Fruit fly (Drosophila melanogaster) whole organism, embryonic: ENCODE data around the gene Cyp6d4.
A peak's percentile ranks its signal among the peaks of the same experiment; 100 is the strongest.

Experiments used
- Asciz ChIP-seq: fragments of 200-800 bp; sonication (Bioruptor generic); optimal IDR thresholded peaks from 2 replicates; lab custom pipeline; 2017; ENCODE audit warnings: missing biosample characterization, mild to moderate bottlenecking, missing genetic modification characterization, missing genetic modification reagents
- B-H2 ChIP-seq: fragments of 200-800 bp; sonication (Bioruptor generic); optimal IDR thresholded peaks from 2 replicates; lab custom pipeline; 2018; ENCODE audit warnings: missing biosample characterization, mild to moderate bottlenecking, missing genetic modification characterization
- CG1024 ChIP-seq: fragments of 200-800 bp; sonication (Bioruptor generic); IDR thresholded peaks from 2 replicates; pipeline ENCODE4 v1.3.6; 2022; ENCODE audit warnings: missing biosample characterization, missing genetic modification characterization
- CG10959 ChIP-seq: fragments of 200-800 bp; sonication (Bioruptor generic); IDR thresholded peaks from 2 replicates; pipeline ENCODE4 v1.3.6; 2022; ENCODE audit warnings: missing biosample characterization, missing genetic modification characterization
- CG12104 ChIP-seq: fragments of 200-800 bp; sonication (Bioruptor generic); optimal IDR thresholded peaks from 3 replicates; lab custom pipeline; 2016; ENCODE audit warnings: missing biosample characterization, missing genetic modification characterization
- CG12236 ChIP-seq: fragments of 200-800 bp; sonication (Bioruptor generic); optimal IDR thresholded peaks from 2 replicates; lab custom pipeline; 2016; ENCODE audit warnings: missing biosample characterization, missing genetic modification characterization
- CG14860 ChIP-seq: fragments of 200-800 bp; sonication (Bioruptor generic); IDR thresholded peaks from 3 replicates; pipeline ENCODE4 v1.3.6; 2022; ENCODE audit warnings: missing biosample characterization, missing genetic modification characterization; ENCODE audit not compliant: partially characterized antibody
- CG16779 ChIP-seq: fragments of 200-800 bp; sonication (Bioruptor generic); IDR thresholded peaks from 2 replicates; pipeline ENCODE4 v1.3.6; 2022; ENCODE audit warnings: missing biosample characterization, missing genetic modification characterization
- CG16863 ChIP-seq: fragments of 200-800 bp; sonication (Bioruptor generic); optimal IDR thresholded peaks from 3 replicates; lab custom pipeline; 2016; ENCODE audit warnings: missing biosample characterization, missing genetic modification characterization
- CG2712 ChIP-seq: fragments of 200-800 bp; optimal IDR thresholded peaks from 3 replicates; lab custom pipeline; 2019; ENCODE audit warnings: missing biosample characterization, mild to moderate bottlenecking, missing genetic modification characterization, moderate library complexity
- CG31388 ChIP-seq: fragments of 200-800 bp; sonication (Bioruptor generic); optimal IDR thresholded peaks from 2 replicates; lab custom pipeline; 2016; ENCODE audit warnings: missing biosample characterization, missing genetic modification characterization
- CG3838 ChIP-seq: fragments of 200-800 bp; sonication (Bioruptor generic); optimal IDR thresholded peaks from 3 replicates; lab custom pipeline; 2016; ENCODE audit warnings: missing biosample characterization, missing genetic modification characterization
- CG3847 ChIP-seq: fragments of 200-800 bp; sonication (Bioruptor generic); IDR thresholded peaks from 2 replicates; pipeline ENCODE4 v1.3.6; 2022; ENCODE audit warnings: missing biosample characterization, missing genetic modification characterization
- CG5245 ChIP-seq: fragments of 200-800 bp; sonication (Bioruptor generic); optimal IDR thresholded peaks from 3 replicates; lab custom pipeline; 2016; ENCODE audit warnings: missing biosample characterization, missing genetic modification characterization
- CG6854 ChIP-seq: fragments of 200-800 bp; sonication (Bioruptor generic); optimal IDR thresholded peaks from 3 replicates; lab custom pipeline; 2017; ENCODE audit warnings: missing biosample characterization, mild to moderate bottlenecking, missing genetic modification characterization
- CG7839 ChIP-seq: fragments of 200-800 bp; sonication (Bioruptor generic); optimal IDR thresholded peaks from 3 replicates; lab custom pipeline; 2018; ENCODE audit warnings: missing biosample characterization, mild to moderate bottlenecking, missing genetic modification characterization, moderate library complexity
- CG9797 ChIP-seq: fragments of 200-800 bp; sonication (Bioruptor generic); optimal IDR thresholded peaks from 3 replicates; lab custom pipeline; 2018; ENCODE audit warnings: missing biosample characterization, mild to moderate bottlenecking, missing genetic modification characterization
- Camta ChIP-seq: fragments of 200-800 bp; sonication (Bioruptor generic); optimal IDR thresholded peaks from 2 replicates; lab custom pipeline; 2016; ENCODE audit warnings: missing biosample characterization, missing genetic modification characterization
- Dfd ChIP-seq, 2 experiments: fragments of >200 bp; optimal IDR thresholded peaks; 2 replicates each; lab custom pipeline; 2017; ENCODE audit warnings: missing biosample characterization in 2 of 2, missing genetic modification characterization in 2 of 2
- Dp ChIP-seq: fragments of 200-800 bp; sonication (Bioruptor generic); optimal IDR thresholded peaks from 2 replicates; lab custom pipeline; 2018; ENCODE audit warnings: missing biosample characterization, mild to moderate bottlenecking, missing genetic modification characterization, moderate library complexity
- Eip74EF ChIP-seq, 2 experiments: fragments of 200-800 bp in 1 of 2; fragments of >200 bp in 1 of 2; sonication (Bioruptor generic) in 1 of 2; optimal IDR thresholded peaks; 2 replicates each; lab custom pipeline; 2017 to 2019; ENCODE audit warnings: missing biosample characterization in 2 of 2, missing genetic modification characterization in 2 of 2, mild to moderate bottlenecking in 1 of 2, moderate library complexity in 1 of 2
- Gug ChIP-seq: fragments of 200-800 bp; sonication (Bioruptor generic); IDR thresholded peaks from 4 replicates; pipeline ENCODE4 v1.3.6; 2022; ENCODE audit warnings: missing biosample characterization, missing genetic modification characterization
- H2.0 ChIP-seq: fragments of 200-800 bp; sonication (Bioruptor generic); IDR thresholded peaks from 2 replicates; pipeline ENCODE4 v1.3.6; 2022; ENCODE audit warnings: missing biosample characterization, missing genetic modification characterization
- Hey ChIP-seq: fragments of 200-800 bp; sonication (Bioruptor generic); optimal IDR thresholded peaks from 3 replicates; lab custom pipeline; 2018; ENCODE audit warnings: missing biosample characterization, mild to moderate bottlenecking, missing genetic modification characterization
- Hmr ChIP-seq: fragments of 200-800 bp; sonication (Bioruptor generic); optimal IDR thresholded peaks from 3 replicates; lab custom pipeline; 2017; ENCODE audit warnings: mild to moderate bottlenecking, missing biosample characterization, missing genetic modification reagents, missing genetic modification characterization
- Hr51 ChIP-seq, 2 experiments: fragments of 200-800 bp; sonication (Bioruptor generic); optimal IDR thresholded peaks; 2 replicates in 1 of 2; 3 replicates in 1 of 2; lab custom pipeline; 2016 to 2018; ENCODE audit warnings: missing biosample characterization in 2 of 2, missing genetic modification characterization in 2 of 2, mild to moderate bottlenecking in 1 of 2, moderate library complexity in 1 of 2
- MESR4 ChIP-seq: fragments of 200-800 bp; sonication (Bioruptor generic); optimal IDR thresholded peaks from 2 replicates; lab custom pipeline; 2018; ENCODE audit warnings: missing biosample characterization, mild to moderate bottlenecking, missing genetic modification characterization, moderate library complexity
- Med ChIP-seq: fragments of 200-800 bp; sonication (Bioruptor generic); peaks from one replicate; lab custom pipeline; 2016; ENCODE audit warnings: missing biosample characterization, missing genetic modification characterization, mild to moderate bottlenecking, inconsistent platforms, moderate library complexity
- Nf-YB ChIP-seq: fragments of 200-800 bp; sonication (Bioruptor generic); optimal IDR thresholded peaks from 3 replicates; lab custom pipeline; 2019; ENCODE audit warnings: missing biosample characterization, mild to moderate bottlenecking, missing genetic modification characterization, moderate library complexity
- Rx ChIP-seq: fragments of 200-800 bp; sonication (Bioruptor generic); IDR thresholded peaks from 2 replicates; pipeline ENCODE4 v1.3.6; 2022; ENCODE audit warnings: missing biosample characterization, missing genetic modification characterization
- Scr ChIP-seq: fragments of 200-800 bp; sonication (Bioruptor generic); IDR thresholded peaks from 2 replicates; pipeline ENCODE4 v1.3.6; 2022; ENCODE audit warnings: missing biosample characterization, missing genetic modification characterization; ENCODE audit not compliant: partially characterized antibody
- Sox100B ChIP-seq: fragments of 200-800 bp; sonication (Bioruptor generic); optimal IDR thresholded peaks from 3 replicates; lab custom pipeline; 2018; ENCODE audit warnings: missing biosample characterization, mild to moderate bottlenecking, missing genetic modification characterization
- Sox102F ChIP-seq: fragments of 200-800 bp; sonication (Bioruptor generic); optimal IDR thresholded peaks from 2 replicates; lab custom pipeline; 2018; ENCODE audit warnings: missing biosample characterization, mild to moderate bottlenecking, missing genetic modification characterization, moderate library complexity
- Tbp ChIP-seq: fragments of >200 bp; optimal IDR thresholded peaks from 2 replicates; lab custom pipeline; 2018; ENCODE audit warnings: missing biosample characterization, missing genetic modification characterization
- btn ChIP-seq: fragments of 200-800 bp; sonication (Bioruptor generic); optimal IDR thresholded peaks from 2 replicates; lab custom pipeline; 2016; ENCODE audit warnings: missing biosample characterization, missing genetic modification characterization
- chm ChIP-seq: fragments of 200-800 bp; sonication (Bioruptor generic); IDR thresholded peaks from 2 replicates; pipeline ENCODE4 v1.3.6; 2022; ENCODE audit warnings: missing biosample characterization, missing genetic modification characterization
- crc ChIP-seq: fragments of 200-800 bp; sonication (Bioruptor generic); optimal IDR thresholded peaks from 2 replicates; lab custom pipeline; 2016; ENCODE audit warnings: missing biosample characterization, missing genetic modification characterization
- croc ChIP-seq: fragments of 200-800 bp; sonication (Bioruptor generic); conservative IDR thresholded peaks from 3 replicates; pipeline ENCODE4 v1.3.6; 2022; ENCODE audit warnings: missing biosample characterization, missing genetic modification characterization
- crol ChIP-seq: fragments of 200-800 bp; sonication (Bioruptor generic); IDR thresholded peaks from 2 replicates; pipeline ENCODE4 v1.3.6; 2022; ENCODE audit warnings: missing biosample characterization, missing genetic modification characterization
- fd96Cb ChIP-seq: fragments of 200-800 bp; sonication (Bioruptor generic); optimal IDR thresholded peaks from 2 replicates; lab custom pipeline; 2018; ENCODE audit warnings: missing biosample characterization, mild to moderate bottlenecking, missing genetic modification characterization, moderate library complexity
- gcm ChIP-seq: fragments of 200-800 bp; sonication (Bioruptor generic); optimal IDR thresholded peaks from 2 replicates; lab custom pipeline; 2019; ENCODE audit warnings: missing biosample characterization, mild to moderate bottlenecking, missing genetic modification characterization, moderate library complexity
- jing ChIP-seq: fragments of 200-800 bp; sonication (Bioruptor generic); optimal IDR thresholded peaks from 2 replicates; lab custom pipeline; 2018; ENCODE audit warnings: missing biosample characterization, mild to moderate bottlenecking, missing genetic modification characterization
- knrl ChIP-seq: fragments of 200-800 bp; sonication (Bioruptor generic); IDR thresholded peaks from 3 replicates; pipeline ENCODE4 v1.3.6; 2022; ENCODE audit warnings: missing biosample characterization, missing genetic modification characterization; ENCODE audit not compliant: partially characterized antibody
- lab ChIP-seq: fragments of 200-800 bp; sonication (Bioruptor generic); optimal IDR thresholded peaks from 3 replicates; lab custom pipeline; 2017; ENCODE audit warnings: missing biosample characterization, missing genetic modification characterization, mild to moderate bottlenecking, moderate library complexity, missing genetic modification reagents
- pho ChIP-seq: fragments of 200-800 bp; sonication (Bioruptor generic); optimal IDR thresholded peaks from 2 replicates; lab custom pipeline; 2016; ENCODE audit warnings: missing biosample characterization, missing genetic modification characterization
- pnt ChIP-seq: fragments of 200-800 bp; sonication (Bioruptor generic); optimal IDR thresholded peaks from 3 replicates; lab custom pipeline; 2016; ENCODE audit warnings: missing biosample characterization, missing genetic modification characterization
- repo ChIP-seq: fragments of 200-800 bp; sonication (Bioruptor generic); optimal IDR thresholded peaks from 2 replicates; lab custom pipeline; 2016; ENCODE audit warnings: missing biosample characterization, missing genetic modification characterization
- slp2 ChIP-seq: fragments of 200-800 bp; sonication (Bioruptor generic); optimal IDR thresholded peaks from 2 replicates; lab custom pipeline; 2016; ENCODE audit warnings: missing biosample characterization, missing genetic modification characterization
- vfl ChIP-seq: fragments of 200-800 bp; sonication (Bioruptor generic); optimal IDR thresholded peaks from 2 replicates; lab custom pipeline; 2016; ENCODE audit warnings: missing biosample characterization, missing genetic modification characterization
- zf30C ChIP-seq: fragments of 200-800 bp; sonication (Bioruptor generic); optimal IDR thresholded peaks from 3 replicates; lab custom pipeline; 2018; ENCODE audit warnings: missing biosample characterization, mild to moderate bottlenecking, missing genetic modification characterization

Cyp6d4 gene

dm6 chr3R:22673528-22673959 lies 24.6 kb upstream of the Cyp6d4 start (continued):
- TF ChIP-seq chm (GFP tag; lab: Robert Waterston, UW): peak; percentile 56
- no peak for TF ChIP-seq jing (GFP tag; lab: Kevin White, UChicago)
- no peak for TF ChIP-seq Rx (GFP tag; lab: Robert Waterston, UW)
- no peak for TF ChIP-seq CG16779 (GFP tag; lab: Robert Waterston, UW)
- no peak for TF ChIP-seq CG14860 (GFP tag; lab: Robert Waterston, UW)
- peak; percentile 73 for TF ChIP-seq CG16863 (GFP tag; lab: Kevin White, UChicago)
- TF ChIP-seq slp2 (GFP tag; lab: Kevin White, UChicago): peak; percentile 50
- peak; percentile 50 for TF ChIP-seq Hmr
- TF ChIP-seq Gug (GFP tag; lab: Robert Waterston, UW): peak; percentile 44; the same call in 2 of the 4 replicates
- peak; percentile 91 for TF ChIP-seq CG2712 (tag; lab: Kevin White, UChicago)
- TF ChIP-seq Sox100B: peak; percentile 62
- peak; percentile 72 for TF ChIP-seq pnt (GFP tag; lab: Kevin White, UChicago)
- no peak for TF ChIP-seq Tbp (GFP tag; lab: Kevin White, UChicago)
- TF ChIP-seq B-H2 (GFP tag; lab: Kevin White, UChicago): no peak
- peak in 1 of 2 experiments; percentile 36 for TF ChIP-seq Eip74EF (GFP tag; optimal IDR thresholded peaks at IDR 0.05; lab: Kevin White, UChicago)
- 0 out of 2 replicates have a peak, but pooled peaks have one; percentile 2 for TF ChIP-seq CG1024
- TF ChIP-seq knrl (GFP tag; lab: Robert Waterston, UW): no peak
- no peak for TF ChIP-seq Dfd (GFP tag; optimal IDR thresholded peaks at IDR 0.05; lab: Kevin White, UChicago)
- TF ChIP-seq H2.0: peak; percentile 31; the same call in 1 of the 2 replicates
- peak; percentile 83 for TF ChIP-seq CG12236 (GFP tag; lab: Kevin White, UChicago)
- TF ChIP-seq pho (GFP tag; lab: Kevin White, UChicago): peak; percentile 48
- peak; percentile 63 for TF ChIP-seq croc
- TF ChIP-seq CG12104 (GFP tag; lab: Kevin White, UChicago): peak; percentile 49
- peak; percentile 77 for TF ChIP-seq lab
- peak; percentile 4 for TF ChIP-seq CG3838 (GFP tag; lab: Kevin White, UChicago)
- TF ChIP-seq Nf-YB: peak; percentile 63
- peak; percentile 56 for TF ChIP-seq Camta (GFP tag; lab: Kevin White, UChicago)
- peak; percentile 68 for TF ChIP-seq fd96Cb (tag; lab: Kevin White, UChicago)
- peak; percentile 81 for TF ChIP-seq Med (GFP tag; lab: Kevin White, UChicago)
- peak; percentile 60 for TF ChIP-seq CG5245
- TF ChIP-seq CG3847 (GFP tag; lab: Robert Waterston, UW): no peak
- peak; percentile 78 for TF ChIP-seq CG7839
- peak; percentile 24 for TF ChIP-seq CG6854 (GFP tag; lab: Kevin White, UChicago)
- TF ChIP-seq crol (GFP tag; lab: Robert Waterston, UW): no peak
- TF ChIP-seq zf30C (GFP tag; lab: Kevin White, UChicago): no peak
- peak; percentile 44 for TF ChIP-seq Sox102F (GFP tag; lab: Kevin White, UChicago)
- TF ChIP-seq Dp: no peak
- no peak for TF ChIP-seq MESR4 (GFP tag; lab: Kevin White, UChicago)
- TF ChIP-seq Scr (GFP tag; lab: Robert Waterston, UW): 0 out of 2 replicates have a peak, but pooled peaks have one; percentile 7
- peak; percentile 48 for TF ChIP-seq crc (GFP tag; lab: Kevin White, UChicago)
- TF ChIP-seq Hr51 (GFP tag; optimal IDR thresholded peaks at IDR 0.05; lab: Kevin White, UChicago): peak in 1 of 2 experiments; percentile 71
- peak; percentile 44 for TF ChIP-seq Asciz (GFP tag; lab: Kevin White, UChicago)
- TF ChIP-seq Hey: no peak
- no peak for TF ChIP-seq CG9797 (GFP tag; lab: Kevin White, UChicago)
- TF ChIP-seq CG10959 (GFP tag; lab: Robert Waterston, UW): peak; percentile 64
- peak; percentile 33 for TF ChIP-seq btn (GFP tag; lab: Kevin White, UChicago)
- TF ChIP-seq repo (GFP tag; lab: Kevin White, UChicago): peak; percentile 55
- peak; percentile 80 for TF ChIP-seq gcm (GFP tag; lab: Kevin White, UChicago)
- TF ChIP-seq CG31388 (GFP tag; lab: Kevin White, UChicago): no peak
- no peak for TF ChIP-seq vfl (GFP tag; lab: Kevin White, UChicago)
